Worm (Caenorhabditis elegans) whole organism, L1 larva: ENCODE data around the gene cest-32.

Source experiments
- egl-13 ChIP-seq: sonication (generic microtip); optimal IDR thresholded peaks from 2 replicates; lab custom pipeline; 2016; ENCODE audit warnings: missing genotype, missing genetic modification reagents, missing genetic modification characterization, missing compliant biosample characterization
- fkh-10 ChIP-seq: sonication (generic microtip); optimal IDR thresholded peaks from 2 replicates; lab custom pipeline; 2017; ENCODE audit warnings: missing biosample characterization, missing genetic modification reagents, missing genetic modification characterization
- lin-13 ChIP-seq: fragments of 150-350 bp; optimal IDR thresholded peaks from 2 replicates; lab custom pipeline; 2014; ENCODE audit warnings: missing biosample characterization, missing genetic modification reagents, missing genetic modification characterization
- mdl-1 ChIP-seq, 2 experiments: fragments of 150-350 bp; optimal IDR thresholded peaks; 2 replicates each; lab custom pipeline; 2014 to 2017; ENCODE audit warnings: missing biosample characterization in 2 of 2, missing genetic modification characterization in 2 of 2, inconsistent platforms in 1 of 2
- mep-1 ChIP-seq: fragments of 150-350 bp; optimal IDR thresholded peaks from 2 replicates; lab custom pipeline; 2014; ENCODE audit warnings: missing biosample characterization, missing genetic modification characterization
- nhr-12 ChIP-seq: sonication (generic microtip); optimal IDR thresholded peaks from 2 replicates; lab custom pipeline; 2017; ENCODE audit warnings: missing biosample characterization, missing genetic modification characterization
- nhr-19 ChIP-seq: fragments of 200-800 bp; sonication (Bioruptor generic); conservative IDR thresholded peaks from 2 replicates; pipeline ENCODE4 v1.3.6; 2022; ENCODE audit warnings: missing genetic modification characterization, missing compliant biosample characterization
- nhr-28 ChIP-seq: fragments of 150-350 bp; optimal IDR thresholded peaks from 2 replicates; lab custom pipeline; 2014; ENCODE audit warnings: missing biosample characterization, missing genetic modification characterization
- nhr-76 ChIP-seq: sonication (generic microtip); optimal IDR thresholded peaks from 2 replicates; lab custom pipeline; 2017; ENCODE audit warnings: missing biosample characterization, missing genetic modification characterization
- pag-3 ChIP-seq: sonication (generic microtip); optimal IDR thresholded peaks from 2 replicates; lab custom pipeline; 2017; ENCODE audit warnings: missing genetic modification characterization, mild to moderate bottlenecking, missing compliant biosample characterization, antibody characterized with exemption, borderline replicate concordance; ENCODE audit not compliant: insufficient read depth
- sptf-1 ChIP-seq: fragments of 150-350 bp; optimal IDR thresholded peaks from 2 replicates; lab custom pipeline; 2014; ENCODE audit warnings: missing biosample characterization, missing genetic modification characterization
- sup-37 ChIP-seq: fragments of 200-800 bp; sonication (Bioruptor generic); optimal IDR thresholded peaks from 2 replicates; lab custom pipeline; 2018; ENCODE audit warnings: mild to moderate bottlenecking, missing genetic modification characterization, missing compliant biosample characterization
- unc-62 ChIP-seq: fragments of 150-350 bp; optimal IDR thresholded peaks from 2 replicates; lab custom pipeline; 2014; ENCODE audit warnings: missing biosample characterization, missing genetic modification reagents, missing genetic modification characterization

DNA sequence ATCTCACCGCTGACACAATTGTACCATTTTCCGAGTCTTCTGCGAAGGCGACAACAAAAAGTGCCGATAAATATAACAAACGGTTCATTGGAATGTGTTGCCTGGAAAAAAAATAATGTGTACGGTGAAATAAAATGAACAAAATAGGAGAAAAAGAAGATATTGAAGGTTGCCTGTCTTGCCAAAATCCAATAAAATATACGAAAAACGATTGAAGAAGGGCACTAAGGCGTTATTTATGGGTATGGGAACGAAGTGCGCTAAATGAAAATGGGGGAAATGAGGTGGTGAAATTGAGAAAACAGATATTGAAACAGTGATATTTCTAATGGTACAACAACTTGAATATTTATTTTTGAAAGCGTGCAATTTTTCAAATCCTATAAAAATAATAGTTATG is 35.5 kb downstream of the cest-32 start, which contains the start of gene Y47A7.2:
- TF ChIP-seq lin-13 (no peak), egl-13 (no peak), mdl-1 (tag; optimal IDR thresholded peaks at IDR 0.05; lab: Kevin White, UChicago) (no peak), fkh-10 (GFP tag; lab: Kevin White, UChicago) (no peak), nhr-28 (tag; lab: Kevin White, UChicago) (no peak), sptf-1 (no peak), pag-3 (no peak), nhr-19 (GFP tag; lab: Robert Waterston, UW) (no peak), nhr-12 (no peak), sup-37 (no peak), mep-1 (tag; lab: Kevin White, UChicago) (no peak), nhr-76 (no peak), unc-62 (GFP tag; lab: Kevin White, UChicago) (no peak)
